Worm (Caenorhabditis elegans): ENCODE measurements around the gene mig-2.

ce11 chrX:11523704-11524103, 24.7 kb upstream of the mig-2 start:
- TF ChIP-seq hmg-4 (GFP tag; optimal IDR thresholded peaks at IDR 0.05) (no peak), flt-1 (GFP tag; IDR thresholded peaks at IDR 0.05) (no peak), sea-1 (GFP tag; conservative IDR thresholded peaks at IDR 0.05) (no peak)
